Fruit fly (Drosophila melanogaster): ENCODE data around the gene CG33099.

CG33099 gene

dm6 chr3R:22526353-22526907 is 3.9 kb downstream of the CG33099 start (continued):
- TF ChIP-seq CG12299 (tag; optimal IDR thresholded peaks at IDR 0.05) (no peak), Gsc (GFP tag; IDR thresholded peaks at IDR 0.05) (no peak), CG12219 (GFP tag; optimal IDR thresholded peaks at IDR 0.05) (peak; percentile 26), pfk (GFP tag; optimal IDR thresholded peaks at IDR 0.05) (no peak), CG10654 (GFP tag; optimal IDR thresholded peaks at IDR 0.05) (no peak), CG18476 (GFP tag; optimal IDR thresholded peaks at IDR 0.05) (peak; percentile 11), Fer2 (tag; optimal IDR thresholded peaks at IDR 0.05) (no peak), Lim3 (GFP tag; IDR thresholded peaks at IDR 0.05) (no peak), Doc2 (GFP tag; IDR thresholded peaks at IDR 0.05) (no peak), CG8359 (GFP tag; optimal IDR thresholded peaks at IDR 0.05; ENCODE audit: borderline replicate concordance) (no peak), CG15073 (GFP tag; optimal IDR thresholded peaks at IDR 0.05) (no peak), CG6854 (GFP tag; optimal IDR thresholded peaks at IDR 0.05) (no peak), Oaz (GFP tag; IDR thresholded peaks at IDR 0.05) (no peak), CG14050 (GFP tag; IDR thresholded peaks at IDR 0.05) (no peak), CG9215 (GFP tag; IDR thresholded peaks at IDR 0.05) (no peak), CG15269 (tag; optimal IDR thresholded peaks at IDR 0.05) (peak; percentile 29), eve (GFP tag; optimal IDR thresholded peaks at IDR 0.05) (no peak), Spps (tag; optimal IDR thresholded peaks at IDR 0.05) (no peak), tin (GFP tag; optimal IDR thresholded peaks at IDR 0.05) (peak; percentile 16), Opbp (GFP tag; IDR thresholded peaks at IDR 0.05; ENCODE audit: partially characterized antibody) (no peak), CG32772 (GFP tag; IDR thresholded peaks at IDR 0.05) (no peak), slou (GFP tag; optimal IDR thresholded peaks at IDR 0.05) (peak; percentile 2), exex (tag; optimal IDR thresholded peaks at IDR 0.05) (peak; percentile 28), Nf-YC (tag; optimal IDR thresholded peaks at IDR 0.05) (no peak), CG4424 (GFP tag; optimal IDR thresholded peaks at IDR 0.05) (peak; percentile 37), CG9876 (GFP tag; optimal IDR thresholded peaks at IDR 0.05) (no peak), CG18764 (GFP tag; optimal IDR thresholded peaks at IDR 0.05) (peak; percentile 6), Bteb2 (GFP tag; optimal IDR thresholded peaks at IDR 0.05) (no peak), zfh2 (GFP tag; optimal IDR thresholded peaks at IDR 0.05) (no peak), trem (tag; optimal IDR thresholded peaks at IDR 0.05) (no peak), ham (GFP tag; IDR thresholded peaks at IDR 0.05) (no peak), CG6654 (GFP tag; optimal IDR thresholded peaks at IDR 0.05) (no peak), CG7839 (tag; optimal IDR thresholded peaks at IDR 0.05) (peak; percentile 38), CG11247 (GFP tag; IDR thresholded peaks at IDR 0.05) (no peak), CG30403 (GFP tag; optimal IDR thresholded peaks at IDR 0.05) (peak; percentile 37), CG8924 (tag; optimal IDR thresholded peaks at IDR 0.05) (no peak), CG16863 (GFP tag; optimal IDR thresholded peaks at IDR 0.05) (peak; percentile 27), CG16815 (GFP tag; optimal IDR thresholded peaks at IDR 0.05) (no peak), Ada2b (GFP tag; IDR thresholded peaks at IDR 0.05) (peak; percentile 13; the same call in 1 of the 2 replicates), nom (GFP tag; optimal IDR thresholded peaks at IDR 0.05) (peak; percentile 81), Atf6 (GFP tag; IDR thresholded peaks at IDR 0.05) (0 out of 2 replicates have a peak, but pooled peaks have one; percentile 7), Dp (GFP tag; optimal IDR thresholded peaks at IDR 0.05) (no peak), CG12391 (tag; optimal IDR thresholded peaks at IDR 0.05) (peak; percentile 10), prd (optimal IDR thresholded peaks at IDR 0.05) (no peak), prd (GFP tag; IDR thresholded peaks at IDR 0.05) (peak; percentile 34; the same call in 1 of the 3 replicates), CG8290 (GFP tag; optimal IDR thresholded peaks at IDR 0.05) (no peak), CG8290 (tag; optimal IDR thresholded peaks at IDR 0.05) (peak in 1 of 2 experiments; percentile 42), bbx (GFP tag; IDR thresholded peaks at IDR 0.05; ENCODE audit: partially characterized antibody) (0 out of 2 replicates have a peak, but pooled peaks have one; percentile 22), Xbp1 (GFP tag; optimal IDR thresholded peaks at IDR 0.05) (peak; percentile 25), Hr51 (GFP tag; optimal IDR thresholded peaks at IDR 0.05) (peak in 1 of 2 experiments; percentile 22), Mrtf (GFP tag; IDR thresholded peaks at IDR 0.05) (0 out of 3 replicates have a peak, but pooled peaks have one; percentile 28)

All from whole organism, embryonic.